Fruit fly (Drosophila melanogaster): Measurements from ENCODE around the gene CG5112.

CG5112 gene

DNA sequence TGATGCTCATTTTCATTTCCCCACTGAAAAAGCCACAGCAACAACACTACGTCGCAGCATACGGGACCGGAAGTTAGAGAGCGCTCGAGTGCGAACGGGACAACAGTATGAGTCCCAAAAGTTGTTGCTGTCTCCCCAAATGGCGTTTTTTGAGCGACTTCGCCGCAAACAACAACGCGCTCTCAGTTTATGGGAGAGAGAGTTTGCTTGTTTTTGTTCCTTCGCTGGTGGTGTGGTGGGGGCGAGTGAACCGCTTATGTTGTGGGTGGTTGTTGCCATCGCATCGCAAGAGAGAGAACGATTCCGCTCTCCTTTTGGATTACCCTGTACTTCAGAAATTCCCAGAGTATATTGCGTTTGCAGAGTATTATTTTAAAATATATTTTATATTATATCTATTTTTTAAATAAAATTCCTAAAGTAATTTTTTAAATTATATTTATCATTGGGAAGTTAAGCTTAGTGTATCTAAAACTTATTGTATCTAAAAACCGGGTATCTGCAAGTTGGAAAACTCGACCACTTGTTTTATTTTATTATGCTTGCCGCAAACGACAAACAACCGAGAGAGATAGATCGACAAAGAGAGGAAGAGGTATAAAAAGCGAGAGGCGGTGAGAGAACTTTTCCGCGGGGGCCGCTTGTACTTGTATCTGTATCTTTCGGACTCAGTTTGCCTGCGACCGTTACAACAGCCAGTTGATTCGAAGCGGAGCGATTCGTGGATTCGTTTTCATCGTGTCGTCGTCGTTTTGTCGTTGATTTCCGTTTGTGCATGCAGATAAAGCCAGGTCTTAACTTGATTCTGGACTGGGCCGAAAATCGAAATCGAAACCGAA is 24.4 kb downstream of the CG5112 start, which contains the start of gene msi (continued):
- peak; percentile 99 for TF ChIP-seq CG3847 (GFP tag; IDR thresholded peaks at IDR 0.05)
- peak; percentile 98 for TF ChIP-seq CG4730 (GFP tag; IDR thresholded peaks at IDR 0.05)
- peak; percentile 98 for TF ChIP-seq MBD-R2 (GFP tag; IDR thresholded peaks at IDR 0.05)
- peak; percentile 99 for TF ChIP-seq phol (tag; optimal IDR thresholded peaks at IDR 0.05)
- peak; percentile 78 for TF ChIP-seq Bteb2 (GFP tag; optimal IDR thresholded peaks at IDR 0.05)
- peak; percentile 99 for TF ChIP-seq CG14667 (GFP tag; IDR thresholded peaks at IDR 0.05)
- peak; percentile 83 for TF ChIP-seq Lhr (GFP tag; optimal IDR thresholded peaks at IDR 0.05)
- TF ChIP-seq CG18599 (GFP tag; optimal IDR thresholded peaks at IDR 0.05), result peak; percentile 99
- TF ChIP-seq sim (GFP tag; IDR thresholded peaks at IDR 0.05), result peak; percentile 96
- peak; percentile 95 for TF ChIP-seq CG7271 (tag; optimal IDR thresholded peaks at IDR 0.05)
- TF ChIP-seq CG12104 (GFP tag; optimal IDR thresholded peaks at IDR 0.05), result peak; percentile 96
- TF ChIP-seq dimm (GFP tag; IDR thresholded peaks at IDR 0.05), result peak; percentile 97
- peak; percentile 69 for TF ChIP-seq HLH54F (GFP tag; optimal IDR thresholded peaks at IDR 0.05)
- peak; percentile 91 for TF ChIP-seq nom (GFP tag; optimal IDR thresholded peaks at IDR 0.05)
- peak; percentile 98 for TF ChIP-seq danr (GFP tag; IDR thresholded peaks at IDR 0.05)
- peak; percentile 75 for TF ChIP-seq CG7786 (GFP tag; optimal IDR thresholded peaks at IDR 0.05)
- peak; percentile 92 for TF ChIP-seq CG17568 (GFP tag; optimal IDR thresholded peaks at IDR 0.05)
- peak; percentile 81 for TF ChIP-seq pnt (GFP tag; optimal IDR thresholded peaks at IDR 0.05)
- TF ChIP-seq eve (GFP tag; optimal IDR thresholded peaks at IDR 0.05), result peak in 1 of 2 experiments; percentile 58
- peak; percentile 72 for TF ChIP-seq CG16779 (GFP tag; IDR thresholded peaks at IDR 0.05)
- TF ChIP-seq CG2889 (GFP tag; IDR thresholded peaks at IDR 0.05), result peak; percentile 98
- no peak for TF ChIP-seq mld (GFP tag; IDR thresholded peaks at IDR 0.05; ENCODE audit: partially characterized antibody)
- TF ChIP-seq so (GFP tag; IDR thresholded peaks at IDR 0.05), result peak; percentile 99
- peak; percentile 73 for TF ChIP-seq Mad (GFP tag; optimal IDR thresholded peaks at IDR 0.05)
- peak; percentile 96 for TF ChIP-seq GATAe (GFP tag; conservative IDR thresholded peaks at IDR 0.05)
- peak; percentile 93 for TF ChIP-seq HLHmδ (GFP tag; optimal IDR thresholded peaks at IDR 0.05)
- peak; percentile 100 for TF ChIP-seq fd96Cb (tag; optimal IDR thresholded peaks at IDR 0.05)
- peak; percentile 86 for TF ChIP-seq CG10274 (GFP tag; optimal IDR thresholded peaks at IDR 0.05)
- TF ChIP-seq HmgD (GFP tag; optimal IDR thresholded peaks at IDR 0.05), result peak; percentile 46
- peak; percentile 99 for TF ChIP-seq CG8388 (GFP tag; optimal IDR thresholded peaks at IDR 0.05)
- TF ChIP-seq Hr78 (GFP tag; optimal IDR thresholded peaks at IDR 0.05), result peak in 1 of 2 experiments; percentile 98
- TF ChIP-seq ranshi (GFP tag; IDR thresholded peaks at IDR 0.05), result peak; percentile 99
- TF ChIP-seq CG31441 (GFP tag; IDR thresholded peaks at IDR 0.05), result peak; percentile 100
- peak; percentile 15 to 84 for TF ChIP-seq chif (GFP tag; optimal IDR thresholded peaks at IDR 0.05)
- no peak for TF ChIP-seq zf30C (GFP tag; optimal IDR thresholded peaks at IDR 0.05)
- TF ChIP-seq btn (GFP tag; optimal IDR thresholded peaks at IDR 0.05), result peak; percentile 10
- peak; percentile 98 for TF ChIP-seq CG3726 (GFP tag; IDR thresholded peaks at IDR 0.05)
- peak; percentile 97 for TF ChIP-seq trem (tag; optimal IDR thresholded peaks at IDR 0.05)
- peak; percentile 77 for TF ChIP-seq B-H2 (GFP tag; optimal IDR thresholded peaks at IDR 0.05)
- peak; percentile 59 for TF ChIP-seq Elba2 (GFP tag; optimal IDR thresholded peaks at IDR 0.05)
- TF ChIP-seq wor (GFP tag; IDR thresholded peaks at IDR 0.05), result peak; percentile 99
- TF ChIP-seq CG10321 (GFP tag; IDR thresholded peaks at IDR 0.05), result peak; percentile 97
- peak; percentile 99 for TF ChIP-seq CG15269 (tag; optimal IDR thresholded peaks at IDR 0.05)
- peak; percentile 98 for TF ChIP-seq ci (GFP tag; IDR thresholded peaks at IDR 0.05)
- peak; percentile 99 for TF ChIP-seq E2f1 (GFP tag; IDR thresholded peaks at IDR 0.05)
- no peak for TF ChIP-seq h (optimal IDR thresholded peaks at IDR 0.05)
- TF ChIP-seq CG8765 (GFP tag; IDR thresholded peaks at IDR 0.05), result peak; percentile 92
- TF ChIP-seq CG7928 (GFP tag; optimal IDR thresholded peaks at IDR 0.05), result peak; percentile 78
- peak; percentile 99 for TF ChIP-seq bcd (GFP tag; optimal IDR thresholded peaks at IDR 0.05)
- peak; percentile 99 for TF ChIP-seq Ada2b (GFP tag; IDR thresholded peaks at IDR 0.05)
